Worm (Caenorhabditis elegans): ENCODE results near the gene ZK813.5.

Gene ZK813.5

ce11 chrX:3444514-3444913 lies 6.5 kb downstream of the ZK813.5 start, which contains the start of gene ZK813.7:
Gene ZK813.7 (plus strand): TSS chrX:3444814.
- TF ChIP-seq hlh-17 (GFP tag; optimal IDR thresholded peaks at IDR 0.05; ENCODE audit: borderline replicate concordance) (no peak), skn-1 (tag; optimal IDR thresholded peaks at IDR 0.05) (no peak)

- TF ChIP-seq C16A3.4 (tag; optimal IDR thresholded peaks at IDR 0.05) (no peak), isw-1 (GFP tag; IDR thresholded peaks at IDR 0.05) (no peak), ceh-63 (GFP tag; optimal IDR thresholded peaks at IDR 0.05) (no peak), ztf-11 (tag; optimal IDR thresholded peaks at IDR 0.05) (no peak), egl-27 (tag; optimal IDR thresholded peaks at IDR 0.05) (no peak)
These were observed 7.5 kb downstream of the ZK813.5 start, which contains the start of gene ZK813.2 for ce11 chrX:3443526-3443925. Gene ZK813.2 (plus strand): TSS chrX:3443826.

- no peak for TF ChIP-seq hlh-4 (tag; optimal IDR thresholded peaks at IDR 0.05)
- TF ChIP-seq pqm-1 (tag; optimal IDR thresholded peaks at IDR 0.05) = no peak
- no peak for TF ChIP-seq lir-3 (tag; optimal IDR thresholded peaks at IDR 0.05; ENCODE audit: poor library complexity)
- TF ChIP-seq hpl-2 (GFP tag; optimal IDR thresholded peaks at IDR 0.05) = no peak
- no peak for TF ChIP-seq fkh-4 (tag; optimal IDR thresholded peaks at IDR 0.05; ENCODE audit: borderline replicate concordance)
- no peak for TF ChIP-seq ces-1 (GFP tag; optimal IDR thresholded peaks at IDR 0.05)
- no peak for TF ChIP-seq elt-3 (tag; optimal IDR thresholded peaks at IDR 0.05)
- TF ChIP-seq nhr-20 (tag; optimal IDR thresholded peaks at IDR 0.05) = no peak
- TF ChIP-seq ceh-8 (GFP tag; optimal IDR thresholded peaks at IDR 0.05) = no peak
- TF ChIP-seq nhr-12 (tag; optimal IDR thresholded peaks at IDR 0.05) = no peak
- TF ChIP-seq jun-1 (tag; optimal IDR thresholded peaks at IDR 0.05) = no peak
- no peak for TF ChIP-seq lsy-2 (tag; optimal IDR thresholded peaks at IDR 0.05)
- no peak for TF ChIP-seq nhr-71 (tag; optimal IDR thresholded peaks at IDR 0.05)
- TF ChIP-seq nhr-84 (tag; optimal IDR thresholded peaks at IDR 0.05) = no peak
- TF ChIP-seq lin-35 (GFP tag; optimal IDR thresholded peaks at IDR 0.05) = no peak
These were observed 9.5 kb downstream of the ZK813.5 start, which contains the start of gene ZK813.3 for ce11 chrX:3441539-3441938. Gene ZK813.3 (plus strand): TSS chrX:3441839.

ce11 chrX:3440308-3440707 lies 10.7 kb downstream of the ZK813.5 start:
- TF ChIP-seq efl-1 (optimal IDR thresholded peaks at IDR 0.05) (no peak), efl-1 (GFP tag; optimal IDR thresholded peaks at IDR 0.05 in 1 of 2) (no peak), rnt-1 (tag; optimal IDR thresholded peaks at IDR 0.05) (peak; percentile 65), ceh-82 (tag; optimal IDR thresholded peaks at IDR 0.05) (no peak)

ce11 chrX:3439823-3440222 lies 11.2 kb downstream of the ZK813.5 start:
- TF ChIP-seq hlh-17 (GFP tag; optimal IDR thresholded peaks at IDR 0.05; ENCODE audit: borderline replicate concordance) = no peak
- TF ChIP-seq nhr-19 (GFP tag; conservative IDR thresholded peaks at IDR 0.05) = no peak
- peak; percentile 59 for TF ChIP-seq rnt-1 (tag; optimal IDR thresholded peaks at IDR 0.05)
- TF ChIP-seq lin-39 (tag; optimal IDR thresholded peaks at IDR 0.05) = no peak
- no peak for TF ChIP-seq sptf-1 (tag; optimal IDR thresholded peaks at IDR 0.05)
- TF ChIP-seq sox-4 (tag; optimal IDR thresholded peaks at IDR 0.05) = no peak
- no peak for TF ChIP-seq mdl-1 (tag; optimal IDR thresholded peaks at IDR 0.05)
- no peak for TF ChIP-seq fkh-4 (tag; optimal IDR thresholded peaks at IDR 0.05; ENCODE audit: borderline replicate concordance)

ce11 chrX:3430020-3430419 lies 21.0 kb downstream of the ZK813.5 start, which contains the start of gene ZK813.4:
Gene ZK813.4 (minus strand): TSS chrX:3430120.
- TF ChIP-seq nhr-85 (tag) (no peak), nhr-20 (tag; optimal IDR thresholded peaks at IDR 0.05) (no peak), sox-4 (tag; optimal IDR thresholded peaks at IDR 0.05) (no peak), unc-30 (tag; optimal IDR thresholded peaks at IDR 0.05) (no peak), unc-130 (tag; optimal IDR thresholded peaks at IDR 0.05) (no peak), hpl-2 (GFP tag; optimal IDR thresholded peaks at IDR 0.05) (no peak), lin-39 (tag; optimal IDR thresholded peaks at IDR 0.05) (no peak), nhr-237 (tag; optimal IDR thresholded peaks at IDR 0.05) (no peak), C04F5.9 (tag; optimal IDR thresholded peaks at IDR 0.05) (no peak), hlh-17 (GFP tag; optimal IDR thresholded peaks at IDR 0.05; ENCODE audit: borderline replicate concordance) (no peak), ztf-4 (tag; optimal IDR thresholded peaks at IDR 0.05) (no peak), sptf-1 (tag; optimal IDR thresholded peaks at IDR 0.05) (no peak), fkh-10 (GFP tag; optimal IDR thresholded peaks at IDR 0.05) (no peak), ceh-90 (tag; optimal IDR thresholded peaks at IDR 0.05) (no peak)
